In genomic region chr3R:23053936-23054335, dm6 we compare ENCODE assay signal across 1 fruit fly cellular context.
TF ChIP-seq lines count a peak whose summit lies in the region.

p53 (minus strand) TSS chr3R:23054082.

TF ChIP-seq in whole organism, embryonic, 481 proteins besides CTCF, POLR2A, EP300 and RAD21 (continued from another document and continues in another):
- TF ChIP-seq CG15479 (GFP tag; optimal IDR thresholded peaks at IDR 0.05; lab: Kevin White, UChicago) (no peak), az2 (GFP tag; optimal IDR thresholded peaks at IDR 0.05; lab: Kevin White, UChicago) (peak; percentile 31), CG10209 (GFP tag; optimal IDR thresholded peaks at IDR 0.05; lab: Kevin White, UChicago) (peak; percentile 71), CG11085 (GFP tag; IDR thresholded peaks at IDR 0.05; lab: Robert Waterston, UW) (peak; percentile 70), D19A (tag; optimal IDR thresholded peaks at IDR 0.05; lab: Kevin White, UChicago) (no peak), CG4854 (GFP tag; optimal IDR thresholded peaks at IDR 0.05; lab: Kevin White, UChicago) (peak; percentile 77), Ptx1 (GFP tag; IDR thresholded peaks at IDR 0.05; lab: Robert Waterston, UW) (peak; percentile 68), grau (tag; optimal IDR thresholded peaks at IDR 0.05; lab: Kevin White, UChicago) (peak; percentile 67), gce (GFP tag; IDR thresholded peaks at IDR 0.05; lab: Robert Waterston, UW) (0 out of 3 replicates have a peak, but pooled peaks have one; percentile 41), p53 (GFP tag; optimal IDR thresholded peaks at IDR 0.05; lab: Kevin White, UChicago) (peak; percentile 48), Deaf1 (tag; optimal IDR thresholded peaks at IDR 0.05; lab: Kevin White, UChicago) (peak; percentile 28), CG4820 (GFP tag; optimal IDR thresholded peaks at IDR 0.05; lab: Kevin White, UChicago) (peak; percentile 40), Asciz (GFP tag; optimal IDR thresholded peaks at IDR 0.05; lab: Kevin White, UChicago) (peak; percentile 74), CG8478 (optimal IDR thresholded peaks at IDR 0.05; lab: Kevin White, UChicago) (no peak), CG6854 (GFP tag; optimal IDR thresholded peaks at IDR 0.05; lab: Kevin White, UChicago) (peak; percentile 56), CG30403 (GFP tag; optimal IDR thresholded peaks at IDR 0.05; lab: Kevin White, UChicago) (peak; percentile 57), usp (GFP tag; optimal IDR thresholded peaks at IDR 0.05; lab: Kevin White, UChicago) (no peak), fru (optimal IDR thresholded peaks at IDR 0.05; lab: Kevin White, UChicago) (no peak), Kr (GFP tag; optimal IDR thresholded peaks at IDR 0.05; lab: Kevin White, UChicago) (no peak), H2.0 (GFP tag; IDR thresholded peaks at IDR 0.05; lab: Robert Waterston, UW) (peak; percentile 62; the same call in 1 of the 2 replicates), tgo (GFP tag; IDR thresholded peaks at IDR 0.05; lab: Robert Waterston, UW) (peak; percentile 60; the same call in 2 of the 3 replicates), CG6765 (GFP tag; optimal IDR thresholded peaks at IDR 0.05; lab: Kevin White, UChicago) (peak; percentile 88), nerfin-1 (tag; optimal IDR thresholded peaks at IDR 0.05; lab: Kevin White, UChicago) (peak; percentile 51), salm (tag; optimal IDR thresholded peaks at IDR 0.05; lab: Kevin White, UChicago) (peak; percentile 22), ato (GFP tag; IDR thresholded peaks at IDR 0.05; lab: Robert Waterston, UW; ENCODE audit: partially characterized antibody) (peak; percentile 70), Bteb2 (GFP tag; optimal IDR thresholded peaks at IDR 0.05; lab: Kevin White, UChicago) (peak; percentile 36), bbx (GFP tag; IDR thresholded peaks at IDR 0.05; lab: Robert Waterston, UW; ENCODE audit: partially characterized antibody) (peak; percentile 81), CG9609 (GFP tag; optimal IDR thresholded peaks at IDR 0.05; lab: Kevin White, UChicago) (peak; percentile 66), dmrt99B (tag; optimal IDR thresholded peaks at IDR 0.05; lab: Kevin White, UChicago) (no peak), mld (GFP tag; IDR thresholded peaks at IDR 0.05; lab: Robert Waterston, UW; ENCODE audit: partially characterized antibody) (no peak), kah (GFP tag; optimal IDR thresholded peaks at IDR 0.05; lab: Kevin White, UChicago) (peak; percentile 40), CG6689 (GFP tag; IDR thresholded peaks at IDR 0.05; lab: Robert Waterston, UW) (0 out of 2 replicates have a peak, but pooled peaks have one; percentile 41), CG3726 (GFP tag; IDR thresholded peaks at IDR 0.05; lab: Robert Waterston, UW) (0 out of 3 replicates have a peak, but pooled peaks have one; percentile 53), tna (GFP tag; IDR thresholded peaks at IDR 0.05; lab: Robert Waterston, UW; ENCODE audit: partially characterized antibody) (peak; percentile 57; the same call in 1 of the 2 replicates), sug (tag; optimal IDR thresholded peaks at IDR 0.05; lab: Kevin White, UChicago) (peak; percentile 57), CG17612 (GFP tag; IDR thresholded peaks at IDR 0.05; lab: Robert Waterston, UW) (0 out of 2 replicates have a peak, but pooled peaks have one; percentile 12), CG12769 (tag; optimal IDR thresholded peaks at IDR 0.05; lab: Kevin White, UChicago) (no peak), pzg (GFP tag; optimal IDR thresholded peaks at IDR 0.05; lab: Kevin White, UChicago) (peak; percentile 71), CG17802 (tag; optimal IDR thresholded peaks at IDR 0.05; lab: Kevin White, UChicago) (peak; percentile 80), CG34376 (GFP tag; optimal IDR thresholded peaks at IDR 0.05; lab: Kevin White, UChicago) (peak; percentile 78), gro (GFP tag; optimal IDR thresholded peaks at IDR 0.05; lab: Kevin White, UChicago) (peak; percentile 81), CG2129 (GFP tag; IDR thresholded peaks at IDR 0.05; lab: Robert Waterston, UW; ENCODE audit: partially characterized antibody) (no peak; the same call in 1 of the 2 replicates), crol (GFP tag; IDR thresholded peaks at IDR 0.05; lab: Robert Waterston, UW) (no peak), ems (GFP tag; optimal IDR thresholded peaks at IDR 0.05; lab: Kevin White, UChicago) (peak; percentile 66), CG7357 (GFP tag; IDR thresholded peaks at IDR 0.05; lab: Robert Waterston, UW) (no peak), CG17359 (tag; optimal IDR thresholded peaks at IDR 0.05; lab: Kevin White, UChicago) (peak; percentile 72), sima (GFP tag; optimal IDR thresholded peaks at IDR 0.05; lab: Kevin White, UChicago) (peak; percentile 16), ase (GFP tag; IDR thresholded peaks at IDR 0.05; lab: Robert Waterston, UW) (peak; percentile 53; the same call in 1 of the 3 replicates), Rfx (GFP tag; IDR thresholded peaks at IDR 0.05; lab: Robert Waterston, UW) (peak; percentile 89), CG7786 (GFP tag; optimal IDR thresholded peaks at IDR 0.05; lab: Kevin White, UChicago) (peak; percentile 28), cad (GFP tag; optimal IDR thresholded peaks at IDR 0.05; lab: Kevin White, UChicago) (no peak), NfI (GFP tag; optimal IDR thresholded peaks at IDR 0.05; lab: Kevin White, UChicago) (peak; percentile 91), phol (tag; optimal IDR thresholded peaks at IDR 0.05; lab: Kevin White, UChicago) (peak; percentile 78), Pdp1 (GFP tag; optimal IDR thresholded peaks at IDR 0.05; lab: Kevin White, UChicago) (peak; percentile 57 to 59), CG9215 (GFP tag; IDR thresholded peaks at IDR 0.05; lab: Robert Waterston, UW) (0 out of 2 replicates have a peak, but pooled peaks have one; percentile 25), CkIIα-i1 (GFP tag; IDR thresholded peaks at IDR 0.05; lab: Robert Waterston, UW) (no peak), dpn (GFP tag; optimal IDR thresholded peaks at IDR 0.05; lab: Kevin White, UChicago) (peak; percentile 50 to 82), CG10431 (GFP tag; optimal IDR thresholded peaks at IDR 0.05; lab: Kevin White, UChicago) (peak; percentile 32), Gug (GFP tag; IDR thresholded peaks at IDR 0.05; lab: Robert Waterston, UW) (no peak), cg (GFP tag; optimal IDR thresholded peaks at IDR 0.05; lab: Kevin White, UChicago) (no peak), CG2116 (GFP tag; optimal IDR thresholded peaks at IDR 0.05; lab: Kevin White, UChicago) (peak; percentile 84), Hr3 (GFP tag; optimal IDR thresholded peaks at IDR 0.05; lab: Kevin White, UChicago) (peak; percentile 50), CG15601 (tag; optimal IDR thresholded peaks at IDR 0.05; lab: Kevin White, UChicago) (peak; percentile 67), sens (GFP tag; lab: Kevin White, UChicago) (peak; percentile 92), CG3847 (GFP tag; IDR thresholded peaks at IDR 0.05; lab: Robert Waterston, UW) (peak; percentile 71), NFAT (GFP tag; IDR thresholded peaks at IDR 0.05; lab: Robert Waterston, UW) (peak; percentile 67; the same call in 1 of the 2 replicates), CG14050 (GFP tag; IDR thresholded peaks at IDR 0.05; lab: Robert Waterston, UW) (peak; percentile 73), HmgZ (tag; optimal IDR thresholded peaks at IDR 0.05; lab: Kevin White, UChicago) (peak; percentile 66), fd64A (GFP tag; optimal IDR thresholded peaks at IDR 0.05; lab: Kevin White, UChicago) (peak; percentile 63), Ets97D (GFP tag; optimal IDR thresholded peaks at IDR 0.05; lab: Kevin White, UChicago) (peak; percentile 99), CG7839 (tag; optimal IDR thresholded peaks at IDR 0.05; lab: Kevin White, UChicago) (peak; percentile 67), sd (tag; optimal IDR thresholded peaks at IDR 0.05; lab: Kevin White, UChicago) (peak; percentile 4), Hand (GFP tag; optimal IDR thresholded peaks at IDR 0.05; lab: Kevin White, UChicago) (peak; percentile 35), HmgD (GFP tag; optimal IDR thresholded peaks at IDR 0.05; lab: Kevin White, UChicago) (peak; percentile 81), CG9876 (GFP tag; optimal IDR thresholded peaks at IDR 0.05; lab: Kevin White, UChicago) (peak; percentile 47), nom (GFP tag; optimal IDR thresholded peaks at IDR 0.05; lab: Kevin White, UChicago) (no peak), ap (GFP tag; IDR thresholded peaks at IDR 0.05; lab: Robert Waterston, UW) (peak; percentile 37; the same call in 1 of the 2 replicates), CG2712 (tag; optimal IDR thresholded peaks at IDR 0.05; lab: Kevin White, UChicago) (peak; percentile 71), CG5180 (GFP tag; optimal IDR thresholded peaks at IDR 0.05; lab: Kevin White, UChicago) (peak; percentile 51), Rx (GFP tag; IDR thresholded peaks at IDR 0.05; lab: Robert Waterston, UW) (peak; percentile 68), CG14860 (GFP tag; IDR thresholded peaks at IDR 0.05; lab: Robert Waterston, UW; ENCODE audit: partially characterized antibody) (peak; percentile 63), pb (GFP tag; optimal IDR thresholded peaks at IDR 0.05; lab: Kevin White, UChicago) (peak; percentile 79), wek (GFP tag; optimal IDR thresholded peaks at IDR 0.05; lab: Kevin White, UChicago) (peak; percentile 81), CG10979 (tag; optimal IDR thresholded peaks at IDR 0.05; lab: Kevin White, UChicago) (peak; percentile 49), CG11093 (GFP tag; IDR thresholded peaks at IDR 0.05; lab: Robert Waterston, UW) (no peak), Hr78 (GFP tag; optimal IDR thresholded peaks at IDR 0.05; lab: Kevin White, UChicago) (no peak), chif (GFP tag; optimal IDR thresholded peaks at IDR 0.05; lab: Kevin White, UChicago) (peak; percentile 48 to 79), gt (GFP tag; IDR thresholded peaks at IDR 0.05; lab: Robert Waterston, UW) (no peak), croc (GFP tag; conservative IDR thresholded peaks at IDR 0.05; lab: Robert Waterston, UW) (peak; percentile 25; the same call in 2 of the 3 replicates), CG11696 (GFP tag; IDR thresholded peaks at IDR 0.05; lab: Robert Waterston, UW) (no peak), Sox102F (GFP tag; optimal IDR thresholded peaks at IDR 0.05; lab: Kevin White, UChicago) (peak; percentile 30), CG9727 (GFP tag; optimal IDR thresholded peaks at IDR 0.05; lab: Kevin White, UChicago) (peak; percentile 86), CG18011 (GFP tag; optimal IDR thresholded peaks at IDR 0.05; lab: Kevin White, UChicago) (peak; percentile 66), Sox100B (GFP tag; optimal IDR thresholded peaks at IDR 0.05; lab: Kevin White, UChicago) (peak; percentile 72), unpg (GFP tag; optimal IDR thresholded peaks at IDR 0.05; lab: Kevin White, UChicago) (peak; percentile 67), nmo (GFP tag; optimal IDR thresholded peaks at IDR 0.05; lab: Kevin White, UChicago) (peak; percentile 67), dimm (GFP tag; IDR thresholded peaks at IDR 0.05; lab: Robert Waterston, UW) (0 out of 2 replicates have a peak, but pooled peaks have one; percentile 26), disco-r (GFP tag; optimal IDR thresholded peaks at IDR 0.05; lab: Kevin White, UChicago) (peak; percentile 80), corto (GFP tag; optimal IDR thresholded peaks at IDR 0.05; lab: Kevin White, UChicago) (no peak), CG16813 (GFP tag; IDR thresholded peaks at IDR 0.05; lab: Robert Waterston, UW; ENCODE audit: partially characterized antibody) (peak; percentile 76), CG11398 (GFP tag; optimal IDR thresholded peaks at IDR 0.05; lab: Kevin White, UChicago) (peak; percentile 56), aop (GFP tag; IDR thresholded peaks at IDR 0.05; lab: Robert Waterston, UW) (no peak), hkb (optimal IDR thresholded peaks at IDR 0.05; lab: Kevin White, UChicago) (no peak), hkb (GFP tag; IDR thresholded peaks at IDR 0.05; lab: Robert Waterston, UW) (peak; percentile 64), CG11504 (tag; optimal IDR thresholded peaks at IDR 0.05; lab: Kevin White, UChicago) (no peak), mam (GFP tag; optimal IDR thresholded peaks at IDR 0.05; lab: Kevin White, UChicago) (peak; percentile 67), tin (GFP tag; optimal IDR thresholded peaks at IDR 0.05; lab: Kevin White, UChicago) (peak; percentile 66), CG32772 (GFP tag; IDR thresholded peaks at IDR 0.05; lab: Robert Waterston, UW) (peak; percentile 63; the same call in 1 of the 2 replicates), dysf (GFP tag; IDR thresholded peaks at IDR 0.05; lab: Robert Waterston, UW) (peak; percentile 74; the same call in 2 of the 3 replicates), CG10565 (GFP tag; optimal IDR thresholded peaks at IDR 0.05; lab: Kevin White, UChicago) (no peak), ind (GFP tag; optimal IDR thresholded peaks at IDR 0.05; lab: Kevin White, UChicago) (peak; percentile 33), ci (GFP tag; IDR thresholded peaks at IDR 0.05; lab: Robert Waterston, UW) (peak; percentile 92), C15 (GFP tag; IDR thresholded peaks at IDR 0.05; lab: Robert Waterston, UW) (0 out of 3 replicates have a peak, but pooled peaks have one; percentile 27), Jarid2 (GFP tag; optimal IDR thresholded peaks at IDR 0.05; lab: Kevin White, UChicago) (peak; percentile 60), CG1832 (GFP tag; optimal IDR thresholded peaks at IDR 0.05; lab: Kevin White, UChicago) (no peak), wor (GFP tag; IDR thresholded peaks at IDR 0.05; lab: Robert Waterston, UW) (no peak), Atf3 (GFP tag; optimal IDR thresholded peaks at IDR 0.05; lab: Kevin White, UChicago) (peak; percentile 59), chn (GFP tag; optimal IDR thresholded peaks at IDR 0.05; lab: Kevin White, UChicago) (peak; percentile 65), pum (GFP tag; optimal IDR thresholded peaks at IDR 0.05; lab: Kevin White, UChicago) (peak; percentile 40), br (optimal IDR thresholded peaks at IDR 0.05; lab: Kevin White, UChicago) (no peak), Gsc (GFP tag; IDR thresholded peaks at IDR 0.05; lab: Robert Waterston, UW) (no peak), gcm (GFP tag; optimal IDR thresholded peaks at IDR 0.05; lab: Kevin White, UChicago) (peak; percentile 17), zen2 (GFP tag; IDR thresholded peaks at IDR 0.05; lab: Robert Waterston, UW; ENCODE audit: partially characterized antibody) (peak; percentile 64; the same call in 2 of the 3 replicates), CG5245 (GFP tag; optimal IDR thresholded peaks at IDR 0.05; lab: Kevin White, UChicago) (peak; percentile 54), Spps (tag; optimal IDR thresholded peaks at IDR 0.05; lab: Kevin White, UChicago) (no peak), Vsx1 (GFP tag; optimal IDR thresholded peaks at IDR 0.05; lab: Kevin White, UChicago) (peak; percentile 81), CG13775 (GFP tag; optimal IDR thresholded peaks at IDR 0.05; lab: Kevin White, UChicago) (peak; percentile 85), CG10321 (GFP tag; IDR thresholded peaks at IDR 0.05; lab: Robert Waterston, UW) (peak; percentile 46; the same call in 1 of the 2 replicates)
